Fruit fly (Drosophila melanogaster): ENCODE data around the gene Dref.
A peak's percentile ranks its signal among the peaks of the same experiment; 100 is the strongest.

The Dref gene

DNA sequence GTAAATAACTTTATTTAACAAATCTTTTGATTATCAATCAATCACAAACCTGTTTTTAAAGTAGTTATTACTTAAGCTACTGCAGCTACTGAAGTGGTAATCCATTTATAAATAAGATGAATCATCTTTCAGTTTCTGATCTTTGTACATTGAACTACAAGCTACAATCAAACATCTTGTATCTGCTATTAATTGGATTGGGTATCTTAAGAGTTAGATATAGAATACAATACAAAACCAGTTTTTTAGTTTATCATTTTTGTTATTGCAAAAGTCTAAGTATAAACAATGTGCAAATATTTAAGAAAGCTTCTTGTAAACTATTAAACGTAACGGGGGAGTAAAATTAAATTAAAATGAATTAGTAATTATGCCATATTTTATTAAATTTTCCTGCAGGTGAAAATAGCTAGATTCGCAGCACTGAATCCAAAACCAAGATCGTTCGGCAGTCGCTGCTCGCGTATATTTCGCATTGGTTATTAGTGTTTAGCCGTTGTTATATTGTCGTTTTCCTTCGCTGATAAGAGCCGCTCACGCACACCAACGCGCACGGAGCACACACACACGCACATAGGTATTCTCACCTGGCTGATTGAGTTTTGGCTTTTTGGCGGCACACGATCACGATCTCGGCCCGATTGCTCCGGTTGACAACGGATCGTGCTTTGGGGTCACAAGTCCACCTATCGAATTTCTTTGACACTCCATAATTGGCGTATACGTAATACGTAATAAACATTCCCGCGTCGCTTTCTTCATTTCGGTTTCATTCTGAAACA is 19.1 kb downstream of the Dref start (continued):
- TF ChIP-seq psq (GFP tag; optimal IDR thresholded peaks at IDR 0.05) (no peak), E2f2 (GFP tag; IDR thresholded peaks at IDR 0.05) (no peak), nau (GFP tag; optimal IDR thresholded peaks at IDR 0.05) (no peak), Awh (GFP tag; IDR thresholded peaks at IDR 0.05) (no peak), scrt (GFP tag; optimal IDR thresholded peaks at IDR 0.05) (no peak), HLH3B (GFP tag; IDR thresholded peaks at IDR 0.05) (no peak), CG7963 (GFP tag; IDR thresholded peaks at IDR 0.05; ENCODE audit: partially characterized antibody) (no peak), z (GFP tag; IDR thresholded peaks at IDR 0.05) (no peak), gt (GFP tag; IDR thresholded peaks at IDR 0.05) (no peak), cas (GFP tag; IDR thresholded peaks at IDR 0.05) (no peak), CG9817 (tag; optimal IDR thresholded peaks at IDR 0.05) (no peak), D19A (tag; optimal IDR thresholded peaks at IDR 0.05) (no peak), gsb (GFP tag; IDR thresholded peaks at IDR 0.05) (no peak), cad (GFP tag; optimal IDR thresholded peaks at IDR 0.05) (no peak), Fer3 (tag; optimal IDR thresholded peaks at IDR 0.05) (no peak), CG34422 (GFP tag; IDR thresholded peaks at IDR 0.05) (peak; percentile 21; the same call in 1 of the 3 replicates), CG17361 (GFP tag; IDR thresholded peaks at IDR 0.05) (peak; percentile 22; the same call in 1 of the 3 replicates), en (GFP tag; optimal IDR thresholded peaks at IDR 0.05) (no peak), sr (GFP tag; IDR thresholded peaks at IDR 0.05) (no peak), CG7839 (tag; optimal IDR thresholded peaks at IDR 0.05) (no peak), CG11093 (GFP tag; IDR thresholded peaks at IDR 0.05) (no peak), CG7928 (GFP tag; optimal IDR thresholded peaks at IDR 0.05) (no peak), CG3281 (GFP tag; optimal IDR thresholded peaks at IDR 0.05) (no peak), CG1602 (GFP tag; optimal IDR thresholded peaks at IDR 0.05) (no peak), knrl (GFP tag; IDR thresholded peaks at IDR 0.05; ENCODE audit: partially characterized antibody) (no peak), ERR (GFP tag; optimal IDR thresholded peaks at IDR 0.05) (no peak), az2 (GFP tag; optimal IDR thresholded peaks at IDR 0.05) (no peak), pros (GFP tag; optimal IDR thresholded peaks at IDR 0.05) (no peak), ase (GFP tag; IDR thresholded peaks at IDR 0.05) (no peak), Myb (GFP tag; optimal IDR thresholded peaks at IDR 0.05) (no peak), kni (GFP tag; optimal IDR thresholded peaks at IDR 0.05) (no peak), dimm (GFP tag; IDR thresholded peaks at IDR 0.05) (no peak), oc (tag; optimal IDR thresholded peaks at IDR 0.05) (no peak), CG11560 (tag; IDR thresholded peaks at IDR 0.05) (no peak), prd (optimal IDR thresholded peaks at IDR 0.05) (no peak), prd (GFP tag; IDR thresholded peaks at IDR 0.05) (no peak), trem (tag; optimal IDR thresholded peaks at IDR 0.05) (no peak), org-1 (GFP tag; optimal IDR thresholded peaks at IDR 0.05) (no peak), bigmax (GFP tag; optimal IDR thresholded peaks at IDR 0.05) (no peak), CG10321 (GFP tag; IDR thresholded peaks at IDR 0.05) (no peak), Med (GFP tag) (peak; percentile 56), CG8359 (GFP tag; optimal IDR thresholded peaks at IDR 0.05; ENCODE audit: borderline replicate concordance) (no peak), bab2 (GFP tag; optimal IDR thresholded peaks at IDR 0.05) (no peak), CG4854 (GFP tag; optimal IDR thresholded peaks at IDR 0.05) (no peak), CG32767 (GFP tag; IDR thresholded peaks at IDR 0.05) (no peak), pnt (GFP tag; optimal IDR thresholded peaks at IDR 0.05) (no peak), Bteb2 (GFP tag; optimal IDR thresholded peaks at IDR 0.05) (no peak), CG4424 (GFP tag; optimal IDR thresholded peaks at IDR 0.05) (no peak), unc-4 (GFP tag; IDR thresholded peaks at IDR 0.05; ENCODE audit: partially characterized antibody) (no peak), CG6272 (GFP tag; IDR thresholded peaks at IDR 0.05) (no peak), ham (GFP tag; IDR thresholded peaks at IDR 0.05) (no peak)

All from whole organism, embryonic.